Worm (Caenorhabditis elegans) whole organism, early embryonic: ENCODE measurements around the gene klf-3.

Experiments
- B0310.2 ChIP-seq: sonication (generic microtip); optimal IDR thresholded peaks from 2 replicates; lab custom pipeline; 2016; ENCODE audit warnings: mild to moderate bottlenecking, missing genetic modification characterization, missing compliant biosample characterization
- F13C5.2 ChIP-seq: sonication (generic microtip); optimal IDR thresholded peaks from 2 replicates; lab custom pipeline; 2017; ENCODE audit warnings: mild to moderate bottlenecking, missing genetic modification characterization, inconsistent platforms, missing compliant biosample characterization
- aly-1 ChIP-seq: sonication (generic microtip); optimal IDR thresholded peaks from 2 replicates; lab custom pipeline; 2016; ENCODE audit warnings: missing genetic modification characterization, missing compliant biosample characterization
- ama-1 ChIP-seq: fragments of 150-350 bp; optimal IDR thresholded peaks from 2 replicates; lab custom pipeline; 2014
- ceh-36 ChIP-seq: sonication (generic microtip); optimal IDR thresholded peaks from 2 replicates; lab custom pipeline; 2016; ENCODE audit warnings: missing genetic modification characterization, inconsistent platforms, missing compliant biosample characterization
- flt-1 ChIP-seq: fragments of 200-800 bp; sonication (Bioruptor generic); IDR thresholded peaks from 2 replicates; pipeline ENCODE4 v1.3.6; 2022; ENCODE audit warnings: missing genetic modification characterization, missing compliant biosample characterization
- hmbx-1 ChIP-seq: sonication (generic microtip); optimal IDR thresholded peaks from 2 replicates; lab custom pipeline; 2016; ENCODE audit warnings: mild to moderate bottlenecking, missing genetic modification characterization, missing compliant biosample characterization
- hmg-4 ChIP-seq: fragments of 200-800 bp; sonication (Bioruptor generic); optimal IDR thresholded peaks from 2 replicates; lab custom pipeline; 2018; ENCODE audit warnings: mild to moderate bottlenecking, missing genetic modification characterization, missing compliant biosample characterization
- hnd-1 ChIP-seq: sonication (generic microtip); optimal IDR thresholded peaks from 2 replicates; lab custom pipeline; 2016; ENCODE audit warnings: missing genetic modification characterization, missing compliant biosample characterization
- scrt-1 ChIP-seq: fragments of 200-800 bp; sonication (Bioruptor generic); IDR thresholded peaks from 2 replicates; pipeline ENCODE4 v1.3.6; 2022; ENCODE audit warnings: missing genetic modification characterization, missing compliant biosample characterization
- tbx-11 ChIP-seq: fragments of 200-800 bp; sonication (Bioruptor generic); IDR thresholded peaks from 2 replicates; pipeline ENCODE4 v1.3.6; 2022; ENCODE audit warnings: missing genetic modification characterization, missing compliant biosample characterization
- tbx-37 ChIP-seq: fragments of 200-800 bp; sonication (Bioruptor generic); conservative IDR thresholded peaks from 2 replicates; pipeline ENCODE4 v1.3.6; 2022; ENCODE audit warnings: missing genetic modification reagents, missing genetic modification characterization, missing compliant biosample characterization

DNA sequence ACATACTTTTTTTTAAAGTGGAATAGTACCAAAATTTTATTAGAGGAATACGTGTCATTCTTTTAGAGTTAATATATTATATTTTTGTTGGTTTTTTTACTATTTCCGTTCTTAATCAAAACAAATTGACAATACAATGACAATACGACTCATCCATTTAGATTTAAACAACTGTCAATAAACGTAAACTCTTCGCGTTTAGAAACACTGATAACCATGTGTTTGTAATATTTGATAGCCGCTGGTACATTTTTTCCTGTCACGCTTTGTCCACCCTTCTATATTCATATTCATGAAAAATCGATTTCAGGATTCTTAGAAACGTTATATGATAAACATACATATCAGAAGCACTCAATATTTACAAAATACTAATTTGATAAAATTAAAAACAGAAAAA is 47.1 kb downstream of the klf-3 start:
- TF ChIP-seq ama-1 (lab: Kevin White, UChicago) (no peak), flt-1 (GFP tag; lab: Robert Waterston, UW) (no peak), scrt-1 (GFP tag; lab: Robert Waterston, UW) (no peak), tbx-37 (no peak), aly-1 (tag; lab: Kevin White, UChicago) (no peak), ceh-36 (tag; lab: Kevin White, UChicago) (no peak), B0310.2 (tag; lab: Kevin White, UChicago) (no peak), tbx-11 (no peak), F13C5.2 (no peak), hnd-1 (tag; lab: Kevin White, UChicago) (no peak), hmbx-1 (tag; lab: Kevin White, UChicago) (no peak), hmg-4 (GFP tag; lab: Kevin White, UChicago) (no peak)
